Worm (Caenorhabditis elegans) whole organism, L4 larva: Measurements from ENCODE around the gene T05G5.1.

Experiments used
- ama-1 ChIP-seq: fragments of 150-350 bp; optimal IDR thresholded peaks from 2 replicates; lab custom pipeline; 2014; ENCODE audit warnings: inconsistent platforms, mixed read lengths
- daf-12 ChIP-seq: fragments of 150-350 bp; optimal IDR thresholded peaks from 2 replicates; lab custom pipeline; 2014; ENCODE audit warnings: missing biosample characterization, missing genetic modification reagents, missing genetic modification characterization
- daf-8 ChIP-seq: fragments of 200-800 bp; sonication (Bioruptor generic); IDR thresholded peaks from 2 replicates; pipeline ENCODE4 v1.3.6; 2022; ENCODE audit warnings: missing genetic modification characterization, missing compliant biosample characterization
- lin-13 ChIP-seq: fragments of 150-350 bp; optimal IDR thresholded peaks from 2 replicates; lab custom pipeline; 2014; ENCODE audit warnings: missing biosample characterization, missing genetic modification reagents, missing genetic modification characterization
- nhr-28 ChIP-seq: fragments of 150-350 bp; optimal IDR thresholded peaks from 2 replicates; lab custom pipeline; 2014; ENCODE audit warnings: missing biosample characterization, missing genetic modification characterization
- nhr-77 ChIP-seq: fragments of 150-350 bp; optimal IDR thresholded peaks from 2 replicates; lab custom pipeline; 2014; ENCODE audit warnings: missing biosample characterization, missing genetic modification characterization
- pqm-1 ChIP-seq: sonication (generic microtip); optimal IDR thresholded peaks from 2 replicates; lab custom pipeline; 2017; ENCODE audit warnings: missing biosample characterization, missing genetic modification characterization
- rbr-2 ChIP-seq: sonication (generic microtip); optimal IDR thresholded peaks from 2 replicates; lab custom pipeline; 2016; ENCODE audit warnings: missing genotype, missing genetic modification characterization, missing compliant biosample characterization
- snpc-1.2 ChIP-seq: fragments of 200-800 bp; sonication (Bioruptor generic); IDR thresholded peaks from 2 replicates; pipeline ENCODE4 v1.3.6; 2022; ENCODE audit warnings: missing genetic modification reagents, missing genetic modification characterization, missing compliant biosample characterization
- zag-1 ChIP-seq: fragments of 150-350 bp; optimal IDR thresholded peaks from 2 replicates; lab custom pipeline; 2014; ENCODE audit warnings: missing biosample characterization, missing genetic modification characterization
- zip-2 ChIP-seq: fragments of 150-350 bp; optimal IDR thresholded peaks from 2 replicates; lab custom pipeline; 2014; ENCODE audit warnings: missing biosample characterization, missing genetic modification characterization

ce11 chrIII:9735857-9736256, 7.3 kb downstream of the T05G5.1 start, which contains the start of gene dao-6:
- TF ChIP-seq daf-12 (tag; lab: Kevin White, UChicago) = no peak
- TF ChIP-seq snpc-1.2 (GFP tag; lab: Robert Waterston, UW) = no peak
- no peak for TF ChIP-seq lin-13 (GFP tag; lab: Kevin White, UChicago)
- no peak for TF ChIP-seq zip-2
- no peak for TF ChIP-seq nhr-77
- no peak for TF ChIP-seq rbr-2 (tag; lab: Kevin White, UChicago)
- no peak for TF ChIP-seq daf-8 (GFP tag; lab: Robert Waterston, UW)
- no peak for TF ChIP-seq zag-1 (tag; lab: Kevin White, UChicago)
- TF ChIP-seq nhr-28 = no peak
- no peak for TF ChIP-seq ama-1
- TF ChIP-seq pqm-1 (tag; lab: Kevin White, UChicago) = no peak
